Worm (Caenorhabditis elegans) whole organism, L4 larva: ENCODE results near the gene R02D5.6.

ENCODE experiments used
- F10B5.3 ChIP-seq: sonication (generic microtip); optimal IDR thresholded peaks from 2 replicates; lab custom pipeline; 2016; ENCODE audit warnings: mild to moderate bottlenecking, missing genetic modification characterization, missing compliant biosample characterization
- F26F4.8 ChIP-seq: fragments of 200-800 bp; sonication (Bioruptor generic); conservative IDR thresholded peaks from 2 replicates; pipeline ENCODE4 v1.3.6; 2022; ENCODE audit warnings: missing genetic modification characterization, missing compliant biosample characterization
- F49E8.2 ChIP-seq: sonication (generic microtip); optimal IDR thresholded peaks from 2 replicates; lab custom pipeline; 2016; ENCODE audit warnings: missing compliant biosample characterization, mild to moderate bottlenecking, missing genetic modification characterization, borderline replicate concordance
- T26A8.4 ChIP-seq: fragments of 200-800 bp; sonication (Bioruptor generic); IDR thresholded peaks from 2 replicates; pipeline ENCODE4 v1.3.6; 2022; ENCODE audit warnings: missing genetic modification characterization, missing compliant biosample characterization
- Y105C5A.15 ChIP-seq: fragments of 200-800 bp; sonication (Bioruptor generic); IDR thresholded peaks from 2 replicates; pipeline ENCODE4 v1.3.6; 2022; ENCODE audit warnings: missing genetic modification characterization, missing compliant biosample characterization
- Y48G9A.11 ChIP-seq: fragments of 200-800 bp; sonication (Bioruptor generic); IDR thresholded peaks from 2 replicates; pipeline ENCODE4 v1.3.6; 2022; ENCODE audit warnings: missing genetic modification reagents, missing genetic modification characterization, missing compliant biosample characterization
- ZK337.2 ChIP-seq: fragments of 200-800 bp; sonication (Bioruptor generic); IDR thresholded peaks from 2 replicates; pipeline ENCODE4 v1.3.6; 2022; ENCODE audit warnings: missing genetic modification reagents, missing genetic modification characterization, missing compliant biosample characterization
- ama-1 ChIP-seq: fragments of 150-350 bp; optimal IDR thresholded peaks from 2 replicates; lab custom pipeline; 2014; ENCODE audit warnings: inconsistent platforms, mixed read lengths
- attf-4 ChIP-seq: sonication (generic microtip); optimal IDR thresholded peaks from 3 replicates; lab custom pipeline; 2017; ENCODE audit warnings: missing biosample characterization, missing genetic modification characterization
- ceh-20 ChIP-seq: fragments of 200-800 bp; sonication (Bioruptor generic); IDR thresholded peaks from 2 replicates; pipeline ENCODE4 v1.3.6; 2022; ENCODE audit warnings: missing genetic modification reagents, missing genetic modification characterization, missing compliant biosample characterization
- ceh-44 ChIP-seq: fragments of 200-800 bp; sonication (Bioruptor generic); IDR thresholded peaks from 2 replicates; pipeline ENCODE4 v1.3.6; 2022; ENCODE audit warnings: missing genetic modification reagents, missing genetic modification characterization, missing compliant biosample characterization
- ctbp-1 ChIP-seq: fragments of 200-800 bp; sonication (Bioruptor generic); IDR thresholded peaks from 2 replicates; pipeline ENCODE4 v1.3.6; 2022; ENCODE audit warnings: missing genetic modification reagents, missing genetic modification characterization, missing compliant biosample characterization
- daf-16 ChIP-seq, 3 experiments: sonication (generic microtip); optimal IDR thresholded peaks; 2 replicates each; lab custom pipeline; 2016 to 2017; ENCODE audit warnings: missing genetic modification characterization in 3 of 3, missing genetic modification reagents in 3 of 3, mild to moderate bottlenecking in 2 of 3, missing compliant biosample characterization in 2 of 3, missing biosample characterization in 1 of 3, moderate library complexity in 1 of 3
- dmd-6 ChIP-seq: fragments of 200-800 bp; sonication (Bioruptor generic); IDR thresholded peaks from 2 replicates; pipeline ENCODE4 v1.3.6; 2022; ENCODE audit warnings: missing genetic modification reagents, missing genetic modification characterization, missing compliant biosample characterization
- dmd-8 ChIP-seq: fragments of 200-800 bp; sonication (Bioruptor generic); IDR thresholded peaks from 2 replicates; pipeline ENCODE4 v1.3.6; 2022; ENCODE audit warnings: missing genetic modification characterization, missing compliant biosample characterization
- dmd-9 ChIP-seq: fragments of 200-800 bp; sonication (Bioruptor generic); IDR thresholded peaks from 2 replicates; pipeline ENCODE4 v1.3.6; 2022; ENCODE audit warnings: missing genetic modification reagents, missing genetic modification characterization, missing compliant biosample characterization
- dve-1 ChIP-seq: sonication (generic microtip); optimal IDR thresholded peaks from 2 replicates; lab custom pipeline; 2017; ENCODE audit warnings: antibody characterized with exemption, mild to moderate bottlenecking, missing genetic modification characterization, missing compliant biosample characterization; ENCODE audit not compliant: insufficient read depth
- egl-43 ChIP-seq: fragments of 200-800 bp; sonication (Bioruptor generic); IDR thresholded peaks from 2 replicates; pipeline ENCODE4 v1.3.6; 2022; ENCODE audit warnings: missing genetic modification reagents, missing genetic modification characterization, missing compliant biosample characterization
- fkh-10 ChIP-seq: fragments of 150-350 bp; optimal IDR thresholded peaks from 2 replicates; lab custom pipeline; 2014; ENCODE audit warnings: missing biosample characterization, missing genetic modification reagents, missing genetic modification characterization
- hif-1 ChIP-seq, 2 experiments: sonication (generic microtip); optimal IDR thresholded peaks; 2 replicates each; lab custom pipeline; 2016 to 2017; ENCODE audit warnings: missing compliant biosample characterization in 2 of 2, missing genetic modification characterization in 2 of 2, missing genetic modification reagents in 2 of 2, missing genotype in 2 of 2, mild to moderate bottlenecking in 1 of 2
- hlh-11 ChIP-seq: fragments of 200-800 bp; sonication (Bioruptor generic); optimal IDR thresholded peaks from 2 replicates; lab custom pipeline; 2018; ENCODE audit warnings: mild to moderate bottlenecking, missing genetic modification characterization, missing compliant biosample characterization
- hmg-1.1 ChIP-seq: fragments of 200-800 bp; sonication (Bioruptor generic); IDR thresholded peaks from 2 replicates; pipeline ENCODE4 v1.3.6; 2022; ENCODE audit warnings: missing genetic modification reagents, missing genetic modification characterization, missing compliant biosample characterization
- lin-38 ChIP-seq: fragments of 200-800 bp; sonication (Bioruptor generic); IDR thresholded peaks from 2 replicates; pipeline ENCODE4 v1.3.6; 2022; ENCODE audit warnings: missing genetic modification reagents, missing genetic modification characterization, missing compliant biosample characterization
- madf-5 ChIP-seq, 2 experiments: fragments of 200-800 bp; sonication (Bioruptor generic); IDR thresholded peaks; 2 replicates each; pipeline ENCODE4 v1.3.6; 2022; ENCODE audit warnings: missing compliant biosample characterization in 2 of 2, missing genetic modification characterization in 2 of 2
- mdt-29 ChIP-seq: fragments of 200-800 bp; sonication (Bioruptor generic); IDR thresholded peaks from 2 replicates; pipeline ENCODE4 v1.3.6; 2022; ENCODE audit warnings: missing genetic modification reagents, missing genetic modification characterization, missing compliant biosample characterization
- mes-2 ChIP-seq: sonication (generic microtip); optimal IDR thresholded peaks from 2 replicates; lab custom pipeline; 2016; ENCODE audit warnings: missing genotype, mild to moderate bottlenecking, missing genetic modification characterization, missing compliant biosample characterization; ENCODE audit not compliant: poor library complexity, severe bottlenecking
- mxl-2 ChIP-seq: fragments of 200-800 bp; sonication (Bioruptor generic); conservative IDR thresholded peaks from 2 replicates; pipeline ENCODE4 v1.3.6; 2022; ENCODE audit warnings: missing genetic modification reagents, missing genetic modification characterization, missing compliant biosample characterization
- nhr-102 ChIP-seq: sonication (generic microtip); optimal IDR thresholded peaks from 2 replicates; lab custom pipeline; 2016; ENCODE audit warnings: mild to moderate bottlenecking, missing genetic modification characterization, moderate library complexity, missing compliant biosample characterization
- nhr-41 ChIP-seq: fragments of 200-800 bp; sonication (Bioruptor generic); IDR thresholded peaks from 2 replicates; pipeline ENCODE4 v1.3.6; 2022; ENCODE audit warnings: missing genetic modification reagents, missing genetic modification characterization, missing compliant biosample characterization
- nhr-48 ChIP-seq: sonication (generic microtip); optimal IDR thresholded peaks from 2 replicates; lab custom pipeline; 2016; ENCODE audit warnings: mild to moderate bottlenecking, missing genetic modification characterization, missing compliant biosample characterization
- pha-4 ChIP-seq, 2 experiments: fragments of 150-350 bp in 1 of 2; fragments of 200-800 bp in 1 of 2; sonication (Bioruptor generic) in 1 of 2; IDR thresholded peaks in 1 of 2; optimal IDR thresholded peaks in 1 of 2; 2 replicates each; pipeline versions ENCODE4 v1.3.6 to Lab custom; 2014 to 2022; ENCODE audit warnings: missing genetic modification characterization in 2 of 2, missing genetic modification reagents in 2 of 2, missing biosample characterization in 1 of 2, missing compliant biosample characterization in 1 of 2
- php-3 ChIP-seq: fragments of 200-800 bp; sonication (Bioruptor generic); IDR thresholded peaks from 2 replicates; pipeline ENCODE4 v1.3.6; 2022; ENCODE audit warnings: missing genetic modification reagents, missing genetic modification characterization, missing compliant biosample characterization
- saeg-2 ChIP-seq: fragments of 200-800 bp; sonication (Bioruptor generic); IDR thresholded peaks from 2 replicates; pipeline ENCODE4 v1.3.6; 2022; ENCODE audit warnings: missing genetic modification reagents, missing genetic modification characterization, missing compliant biosample characterization
- set-16 ChIP-seq: fragments of 200-800 bp; sonication (Bioruptor generic); IDR thresholded peaks from 2 replicates; pipeline ENCODE4 v1.3.6; 2022; ENCODE audit warnings: missing genetic modification reagents, missing genetic modification characterization, missing compliant biosample characterization
- snpc-1.2 ChIP-seq: fragments of 200-800 bp; sonication (Bioruptor generic); IDR thresholded peaks from 2 replicates; pipeline ENCODE4 v1.3.6; 2022; ENCODE audit warnings: missing genetic modification reagents, missing genetic modification characterization, missing compliant biosample characterization
- snpc-4 ChIP-seq: fragments of 150-350 bp; optimal IDR thresholded peaks from 2 replicates; lab custom pipeline; 2014; ENCODE audit warnings: missing biosample characterization, missing genetic modification characterization
- spr-1 ChIP-seq: sonication (generic microtip); optimal IDR thresholded peaks from 2 replicates; lab custom pipeline; 2016; ENCODE audit warnings: mild to moderate bottlenecking, missing genetic modification characterization, missing compliant biosample characterization
- unc-62 ChIP-seq, 3 experiments: fragments of 150-350 bp in 1 of 3; sonication (generic microtip); optimal IDR thresholded peaks in 2 of 3; peaks in 1 of 3; 1 replicate in 1 of 3; 2 replicates in 2 of 3; lab custom pipeline; 2014 to 2017; ENCODE audit warnings: missing biosample characterization in 3 of 3, missing genetic modification characterization in 3 of 3, missing genetic modification reagents in 3 of 3, missing genotype in 1 of 3
- zip-11 ChIP-seq: fragments of 200-800 bp; sonication (Bioruptor generic); IDR thresholded peaks from 2 replicates; pipeline ENCODE4 v1.3.6; 2022; ENCODE audit warnings: missing genetic modification characterization, missing compliant biosample characterization
- zip-2 ChIP-seq: fragments of 150-350 bp; optimal IDR thresholded peaks from 2 replicates; lab custom pipeline; 2014; ENCODE audit warnings: missing biosample characterization, missing genetic modification characterization
- ztf-7 ChIP-seq: fragments of 150-350 bp; optimal IDR thresholded peaks from 2 replicates; lab custom pipeline; 2014; ENCODE audit warnings: missing biosample characterization, missing genetic modification characterization

R02D5.6 gene

DNA sequence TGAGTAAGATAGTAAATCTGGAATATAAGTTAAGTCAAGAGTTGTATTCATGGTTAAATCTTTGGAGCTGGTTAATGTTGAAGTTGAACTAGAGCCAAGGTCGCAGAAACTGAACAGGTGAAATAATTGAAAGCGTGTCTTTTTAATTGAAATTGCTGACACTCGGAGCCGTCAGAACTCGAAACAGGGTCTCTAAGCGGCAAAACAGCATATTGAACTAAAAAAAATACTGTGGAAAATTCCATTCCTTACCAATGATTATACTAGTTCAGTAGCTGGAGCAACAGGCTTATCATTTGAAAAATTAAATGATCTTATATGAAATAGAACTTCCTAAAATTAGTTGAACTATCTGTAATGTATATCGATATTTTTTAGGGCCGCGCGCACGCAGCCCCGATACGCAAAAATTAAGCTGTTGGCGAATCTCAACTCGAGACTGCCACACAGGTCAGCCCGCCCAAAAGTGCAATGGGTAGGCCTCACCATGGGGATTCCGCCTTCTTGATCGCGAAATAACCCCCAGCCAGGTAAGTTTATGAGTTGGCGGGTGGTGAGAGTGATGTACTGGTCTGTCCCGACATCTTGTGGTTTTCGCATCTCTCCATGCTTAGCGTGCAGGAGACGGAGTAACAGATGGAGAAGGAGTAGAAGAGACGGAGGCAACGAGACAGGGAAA lies 49.6 kb downstream of the R02D5.6 start, which contains the start of gene srz-97 (continued):
- peak; percentile 86 for TF ChIP-seq T26A8.4 (GFP tag; lab: Robert Waterston, UW)
- no peak for TF ChIP-seq zip-2
- peak; percentile 56 for TF ChIP-seq nhr-48 (tag; lab: Kevin White, UChicago)
- TF ChIP-seq ama-1 (lab: Kevin White, UChicago) = no peak
- TF ChIP-seq attf-4 (tag; lab: Kevin White, UChicago) = no peak
- TF ChIP-seq zip-11 (GFP tag; lab: Robert Waterston, UW) = no peak
- TF ChIP-seq pha-4 (GFP tag; IDR thresholded peaks at IDR 0.05; lab: Robert Waterston, UW) = no peak
- TF ChIP-seq pha-4 (tag; optimal IDR thresholded peaks at IDR 0.05; lab: Kevin White, UChicago) = no peak
- peak; percentile 77 for TF ChIP-seq egl-43
- TF ChIP-seq hif-1 (tag; optimal IDR thresholded peaks at IDR 0.05; lab: Kevin White, UChicago) = no peak
- 0 out of 2 replicates have a peak, but pooled peaks have one; percentile 31 for TF ChIP-seq ceh-20
- peak in 1 of 2 experiments; percentile 24 for TF ChIP-seq unc-62 (GFP tag; optimal IDR thresholded peaks at IDR 0.05 in 1 of 2; lab: Kevin White, UChicago)
- no peak for TF ChIP-seq unc-62 (tag; optimal IDR thresholded peaks at IDR 0.05; lab: Kevin White, UChicago)
- TF ChIP-seq php-3 (GFP tag; lab: Robert Waterston, UW) = peak; percentile 61; the same call in 1 of the 2 replicates
- TF ChIP-seq ctbp-1 (GFP tag; lab: Robert Waterston, UW) = peak; percentile 33; the same call in 1 of the 2 replicates
- no peak for TF ChIP-seq mxl-2 (GFP tag; lab: Robert Waterston, UW)
- TF ChIP-seq fkh-10 = no peak
- 0 out of 2 replicates have a peak, but pooled peaks have one; percentile 30 for TF ChIP-seq Y105C5A.15 (GFP tag; lab: Robert Waterston, UW)
- TF ChIP-seq ceh-44 (GFP tag; lab: Robert Waterston, UW) = 0 out of 2 replicates have a peak, but pooled peaks have one; percentile 58
- no peak for TF ChIP-seq Y48G9A.11 (GFP tag; lab: Robert Waterston, UW)
- no peak for TF ChIP-seq F26F4.8
- 0 out of 2 replicates have a peak, but pooled peaks have one; percentile 17 for TF ChIP-seq ZK337.2
- TF ChIP-seq daf-16 (GFP tag; optimal IDR thresholded peaks at IDR 0.05; lab: Kevin White, UChicago) = peak; percentile 49 to 67
- peak; percentile 69 for TF ChIP-seq daf-16 (tag; optimal IDR thresholded peaks at IDR 0.05; lab: Kevin White, UChicago)
- TF ChIP-seq nhr-102 (tag; lab: Kevin White, UChicago) = peak; percentile 80

DNA sequence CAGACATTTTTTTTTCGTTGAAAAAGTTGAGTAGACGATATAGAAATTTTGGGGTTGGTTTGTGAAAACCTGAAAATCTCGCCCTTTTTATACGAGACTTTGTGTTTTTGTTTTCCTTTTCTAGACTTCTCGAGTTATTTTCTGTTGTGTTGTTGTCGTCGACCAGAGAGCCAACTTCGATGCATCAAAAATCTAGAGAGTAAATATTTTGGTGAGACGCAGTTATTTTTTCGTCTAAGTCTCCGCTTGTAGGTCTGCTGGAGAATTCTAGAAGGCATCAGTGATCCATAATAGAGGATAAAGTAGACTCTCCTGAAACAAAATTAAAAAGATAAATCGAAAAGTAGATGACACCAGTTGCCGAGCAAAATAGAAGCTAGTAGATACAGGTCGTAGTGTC lies 53.5 kb downstream of the R02D5.6 start, which contains the start of gene F08H9.4:
TSS of gene F08H9.4 (minus strand) at position 61 of the 400 bp plus-strand sequence.
- TF ChIP-seq ztf-7 (tag; lab: Kevin White, UChicago) = no peak
- peak in 1 of 2 experiments; percentile 95 for TF ChIP-seq daf-16 (GFP tag; optimal IDR thresholded peaks at IDR 0.05; lab: Kevin White, UChicago)
- no peak for TF ChIP-seq daf-16 (tag; optimal IDR thresholded peaks at IDR 0.05; lab: Kevin White, UChicago)

DNA sequence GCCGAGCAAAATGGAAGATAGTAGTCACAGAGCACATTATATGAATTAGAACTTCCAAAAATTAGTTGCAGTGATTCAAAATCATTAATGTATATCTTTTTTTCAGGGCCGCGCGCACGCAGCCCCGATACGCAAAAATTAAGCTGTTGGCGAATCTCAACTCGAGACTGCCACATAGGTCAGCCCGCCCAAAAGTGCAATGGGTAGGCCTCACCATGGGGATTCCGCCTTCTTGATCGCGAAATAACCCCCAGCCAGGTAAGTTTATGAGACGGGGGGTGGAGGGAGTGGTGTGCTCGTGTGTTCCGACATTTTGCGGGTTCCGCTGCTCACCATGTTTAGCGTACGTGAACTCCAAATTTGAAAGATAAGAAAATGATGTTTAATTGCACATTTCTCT lies 54.8 kb downstream of the R02D5.6 start, which contains the start of gene F08H9.3:
TSS of gene F08H9.3 (minus strand) at position 252 of the 400 bp plus-strand sequence.
- TF ChIP-seq dmd-6 (GFP tag; lab: Robert Waterston, UW) (peak; percentile 43), set-16 (GFP tag; lab: Robert Waterston, UW) (peak; percentile 54), madf-5 (GFP tag; IDR thresholded peaks at IDR 0.05; lab: Robert Waterston, UW) (0 out of 4 replicates have a peak, but pooled peaks of 1 of the 2 experiments have one; percentile 18), mdt-29 (GFP tag; lab: Robert Waterston, UW) (0 out of 2 replicates have a peak, but pooled peaks have one; percentile 36), snpc-1.2 (GFP tag; lab: Robert Waterston, UW) (peak; percentile 73), hlh-11 (tag; lab: Kevin White, UChicago) (peak; percentile 24), hmg-1.1 (GFP tag; lab: Robert Waterston, UW) (0 out of 2 replicates have a peak, but pooled peaks have one; percentile 30), F49E8.2 (tag; lab: Kevin White, UChicago) (peak; percentile 63), saeg-2 (GFP tag; lab: Robert Waterston, UW) (0 out of 2 replicates have a peak, but pooled peaks have one; percentile 13), spr-1 (peak; percentile 59), dve-1 (tag; lab: Kevin White, UChicago) (peak; percentile 76), nhr-48 (tag; lab: Kevin White, UChicago) (peak; percentile 46), nhr-41 (GFP tag; lab: Robert Waterston, UW) (0 out of 2 replicates have a peak, but pooled peaks have one; percentile 37), daf-16 (GFP tag; optimal IDR thresholded peaks at IDR 0.05; lab: Kevin White, UChicago) (peak in 1 of 2 experiments; percentile 60), daf-16 (tag; optimal IDR thresholded peaks at IDR 0.05; lab: Kevin White, UChicago) (peak; percentile 50), dmd-9 (0 out of 2 replicates have a peak, but pooled peaks have one; percentile 20), php-3 (GFP tag; lab: Robert Waterston, UW) (peak; percentile 58; the same call in 1 of the 2 replicates), egl-43 (peak; percentile 76), snpc-4 (tag; lab: Kevin White, UChicago) (peak; percentile 69), F10B5.3 (tag; lab: Kevin White, UChicago) (peak; percentile 28), Y48G9A.11 (GFP tag; lab: Robert Waterston, UW) (peak; percentile 67), ceh-44 (GFP tag; lab: Robert Waterston, UW) (peak; percentile 87), mes-2 (tag; lab: Kevin White, UChicago) (peak; percentile 24), T26A8.4 (GFP tag; lab: Robert Waterston, UW) (peak; percentile 79), dmd-8 (GFP tag; lab: Robert Waterston, UW) (0 out of 2 replicates have a peak, but pooled peaks have one; percentile 38), lin-38 (GFP tag; lab: Robert Waterston, UW) (peak; percentile 64)
